Fruit fly (Drosophila melanogaster) whole organism, adult: ENCODE data around the gene CG31663.

Experiments
- CG12768 ChIP-seq: fragments of 200-800 bp; sonication (Bioruptor generic); optimal IDR thresholded peaks from 2 replicates; lab custom pipeline; 2017; ENCODE audit warnings: missing biosample characterization, missing genetic modification characterization, mild to moderate bottlenecking, moderate library complexity, missing genetic modification reagents
- CG14711 ChIP-seq: fragments of 200-800 bp; sonication (Bioruptor generic); optimal IDR thresholded peaks from 2 replicates; lab custom pipeline; 2018; ENCODE audit warnings: missing biosample characterization, mild to moderate bottlenecking, missing genetic modification characterization, moderate library complexity
- CG1620 ChIP-seq: fragments of 200-800 bp; sonication (Bioruptor generic); optimal IDR thresholded peaks from 2 replicates; lab custom pipeline; 2016; ENCODE audit warnings: missing biosample characterization, missing genetic modification characterization
- CG7101 ChIP-seq: fragments of 200-800 bp; sonication (Bioruptor generic); optimal IDR thresholded peaks from 2 replicates; lab custom pipeline; 2018; ENCODE audit warnings: missing biosample characterization, mild to moderate bottlenecking, missing genetic modification characterization, moderate library complexity
- Clk ChIP-seq: fragments of 200-800 bp; sonication (Bioruptor generic); optimal IDR thresholded peaks from 2 replicates; lab custom pipeline; 2017; ENCODE audit warnings: missing biosample characterization, missing genetic modification characterization
- bab1 ChIP-seq: fragments of 200-800 bp; sonication (Bioruptor generic); optimal IDR thresholded peaks from 3 replicates; lab custom pipeline; 2019; ENCODE audit warnings: missing biosample characterization, mild to moderate bottlenecking, missing genetic modification characterization, moderate library complexity
- cic ChIP-seq: fragments of 200-800 bp; sonication (Bioruptor generic); optimal IDR thresholded peaks from 2 replicates; lab custom pipeline; 2017; ENCODE audit warnings: missing biosample characterization, mild to moderate bottlenecking, missing genetic modification characterization, moderate library complexity
- kay ChIP-seq: fragments of 200-800 bp; sonication (Bioruptor generic); peaks from one replicate; lab custom pipeline; 2016; ENCODE audit warnings: missing biosample characterization, missing genetic modification characterization, borderline replicate concordance
- ovo ChIP-seq: fragments of 200-800 bp; sonication (Bioruptor generic); optimal IDR thresholded peaks from 2 replicates; lab custom pipeline; 2016; ENCODE audit warnings: missing biosample characterization, missing genetic modification characterization
- toe ChIP-seq: fragments of 200-800 bp; sonication (Bioruptor generic); optimal IDR thresholded peaks from 2 replicates; lab custom pipeline; 2016; ENCODE audit warnings: missing biosample characterization, missing genetic modification characterization

- TF ChIP-seq Clk (GFP tag; lab: Kevin White, UChicago) (no peak), kay (no peak), CG14711 (tag; lab: Kevin White, UChicago) (no peak), CG12768 (GFP tag; lab: Kevin White, UChicago) (no peak), ovo (no peak), CG1620 (GFP tag; lab: Kevin White, UChicago) (no peak), toe (no peak), bab1 (GFP tag; lab: Kevin White, UChicago) (peak; percentile 9), cic (no peak), CG7101 (tag; lab: Kevin White, UChicago) (no peak)
These were observed 28.4 kb upstream of the CG31663 start for dm6 chr2L:1909681-1910080.
